Worm (Caenorhabditis elegans) whole organism, L3 larva: ENCODE data around the gene pqn-15.

Source experiments
- R02D3.7 ChIP-seq: fragments of 150-350 bp; optimal IDR thresholded peaks from 2 replicates; lab custom pipeline; 2014; ENCODE audit warnings: missing biosample characterization, missing genetic modification characterization
- ZK546.5 ChIP-seq: sonication (generic microtip); optimal IDR thresholded peaks from 2 replicates; lab custom pipeline; 2017; ENCODE audit warnings: missing biosample characterization, missing genetic modification characterization
- aly-2 ChIP-seq: fragments of 150-350 bp; optimal IDR thresholded peaks from 2 replicates; lab custom pipeline; 2014; ENCODE audit warnings: missing biosample characterization, missing genetic modification characterization
- ama-1 ChIP-seq: fragments of 150-350 bp; optimal IDR thresholded peaks from 2 replicates; lab custom pipeline; 2018
- ceh-28 ChIP-seq: fragments of 150-350 bp; optimal IDR thresholded peaks from 2 replicates; lab custom pipeline; 2014; ENCODE audit warnings: missing biosample characterization, missing genetic modification reagents, missing genetic modification characterization
- ceh-82 ChIP-seq: fragments of 150-350 bp; optimal IDR thresholded peaks from 2 replicates; lab custom pipeline; 2014; ENCODE audit warnings: missing biosample characterization, missing genetic modification characterization
- daf-12 ChIP-seq: fragments of 150-350 bp; optimal IDR thresholded peaks from 2 replicates; lab custom pipeline; 2014; ENCODE audit warnings: missing biosample characterization, missing genetic modification reagents, missing genetic modification characterization
- egl-27 ChIP-seq: sonication (generic microtip); optimal IDR thresholded peaks from 4 replicates; lab custom pipeline; 2017; ENCODE audit warnings: missing biosample characterization, missing genetic modification reagents, missing genetic modification characterization
- egl-5 ChIP-seq: fragments of 150-350 bp; optimal IDR thresholded peaks from 2 replicates; lab custom pipeline; 2017; ENCODE audit warnings: missing biosample characterization, missing genetic modification reagents, missing genetic modification characterization, inconsistent platforms
- elt-1 ChIP-seq: fragments of 150-350 bp; optimal IDR thresholded peaks from 2 replicates; lab custom pipeline; 2014; ENCODE audit warnings: missing biosample characterization, missing genetic modification characterization
- elt-2 ChIP-seq: sonication (generic microtip); optimal IDR thresholded peaks from 2 replicates; lab custom pipeline; 2016; ENCODE audit warnings: missing genetic modification reagents, mild to moderate bottlenecking, missing genetic modification characterization, missing compliant biosample characterization
- elt-3 ChIP-seq, 3 experiments: fragments of 150-350 bp in 1 of 3; sonication (generic microtip) in 2 of 3; optimal IDR thresholded peaks; 2 replicates in 2 of 3; 4 replicates in 1 of 3; lab custom pipeline; 2014 to 2017; ENCODE audit warnings: missing biosample characterization in 3 of 3, missing genetic modification characterization in 3 of 3
- eor-1 ChIP-seq, 2 experiments: fragments of 150-350 bp; optimal IDR thresholded peaks; 2 replicates each; lab custom pipeline; 2014 to 2018; ENCODE audit warnings: missing biosample characterization in 2 of 2, missing genetic modification characterization in 2 of 2
- fkh-10 ChIP-seq: sonication (generic microtip); optimal IDR thresholded peaks from 2 replicates; lab custom pipeline; 2017; ENCODE audit warnings: missing biosample characterization, missing genetic modification reagents, missing genetic modification characterization
- fkh-2 ChIP-seq: fragments of 150-350 bp; optimal IDR thresholded peaks from 2 replicates; lab custom pipeline; 2014; ENCODE audit warnings: missing biosample characterization, missing genetic modification reagents, missing genetic modification characterization
- jun-1 ChIP-seq: fragments of 150-350 bp; optimal IDR thresholded peaks from 2 replicates; lab custom pipeline; 2014; ENCODE audit warnings: missing biosample characterization, missing genetic modification reagents, missing genetic modification characterization
- lin-15B ChIP-seq: fragments of 150-350 bp; optimal IDR thresholded peaks from 2 replicates; lab custom pipeline; 2014; ENCODE audit warnings: missing biosample characterization, missing genetic modification characterization
- lin-39 ChIP-seq: fragments of 150-350 bp; optimal IDR thresholded peaks from 2 replicates; lab custom pipeline; 2018; ENCODE audit warnings: missing biosample characterization, missing genetic modification reagents, missing genetic modification characterization
- lsy-12 ChIP-seq: sonication (generic microtip); optimal IDR thresholded peaks from 2 replicates; lab custom pipeline; 2016; ENCODE audit warnings: mild to moderate bottlenecking, missing genetic modification characterization, missing compliant biosample characterization
- mml-1 ChIP-seq: fragments of 150-350 bp; sonication (generic microtip); optimal IDR thresholded peaks from 3 replicates; lab custom pipeline; 2014; ENCODE audit warnings: missing biosample characterization, missing genetic modification characterization
- nhr-11 ChIP-seq: fragments of 150-350 bp; optimal IDR thresholded peaks from 2 replicates; lab custom pipeline; 2014; ENCODE audit warnings: missing biosample characterization, missing genetic modification characterization
- nhr-12 ChIP-seq: fragments of 150-350 bp; optimal IDR thresholded peaks from 2 replicates; lab custom pipeline; 2014; ENCODE audit warnings: missing biosample characterization, missing genetic modification characterization
- nhr-23 ChIP-seq: fragments of 150-350 bp; optimal IDR thresholded peaks from 2 replicates; lab custom pipeline; 2014; ENCODE audit warnings: missing biosample characterization, missing genetic modification reagents, missing genetic modification characterization
- nhr-25 ChIP-seq: sonication (generic microtip); optimal IDR thresholded peaks from 2 replicates; lab custom pipeline; 2017; ENCODE audit warnings: missing biosample characterization, missing genetic modification characterization
- nhr-28 ChIP-seq: fragments of 150-350 bp; optimal IDR thresholded peaks from 2 replicates; lab custom pipeline; 2014; ENCODE audit warnings: missing biosample characterization, missing genetic modification characterization
- nhr-43 ChIP-seq: sonication (generic microtip); optimal IDR thresholded peaks from 2 replicates; lab custom pipeline; 2016; ENCODE audit warnings: mild to moderate bottlenecking, missing genetic modification characterization, missing compliant biosample characterization; ENCODE audit not compliant: poor library complexity, severe bottlenecking
- nhr-67 ChIP-seq: fragments of 150-350 bp; optimal IDR thresholded peaks from 2 replicates; lab custom pipeline; 2014; ENCODE audit warnings: missing biosample characterization, missing genetic modification characterization
- nhr-77 ChIP-seq: fragments of 150-350 bp; optimal IDR thresholded peaks from 2 replicates; lab custom pipeline; 2014; ENCODE audit warnings: missing biosample characterization, missing genetic modification characterization
- pha-4 ChIP-seq: fragments of 150-350 bp; optimal IDR thresholded peaks from 2 replicates; lab custom pipeline; 2014; ENCODE audit warnings: missing biosample characterization, missing genetic modification reagents, missing genetic modification characterization
- pqm-1 ChIP-seq: fragments of 150-350 bp; optimal IDR thresholded peaks from 2 replicates; lab custom pipeline; 2017; ENCODE audit warnings: missing biosample characterization, missing genetic modification characterization, inconsistent platforms
- sea-2 ChIP-seq: fragments of 150-350 bp; sonication (generic microtip); optimal IDR thresholded peaks from 4 replicates; lab custom pipeline; 2014; ENCODE audit warnings: missing biosample characterization, missing genetic modification reagents, missing genetic modification characterization
- skn-1 ChIP-seq: fragments of 150-350 bp; optimal IDR thresholded peaks from 2 replicates; lab custom pipeline; 2014; ENCODE audit warnings: missing biosample characterization, missing genetic modification characterization
- snpc-4 ChIP-seq: fragments of 150-350 bp; optimal IDR thresholded peaks from 2 replicates; lab custom pipeline; 2014; ENCODE audit warnings: missing biosample characterization, missing genetic modification characterization
- unc-39 ChIP-seq: sonication (generic microtip); optimal IDR thresholded peaks from 4 replicates; lab custom pipeline; 2017; ENCODE audit warnings: missing biosample characterization, missing genetic modification characterization
- unc-62 ChIP-seq: fragments of 150-350 bp; sonication (generic microtip); optimal IDR thresholded peaks from 4 replicates; lab custom pipeline; 2014; ENCODE audit warnings: missing biosample characterization, missing genetic modification reagents, missing genetic modification characterization
- zag-1 ChIP-seq: fragments of 150-350 bp; optimal IDR thresholded peaks from 2 replicates; lab custom pipeline; 2014; ENCODE audit warnings: missing biosample characterization, missing genetic modification characterization
- ztf-11 ChIP-seq: fragments of 150-350 bp; optimal IDR thresholded peaks from 2 replicates; lab custom pipeline; 2014; ENCODE audit warnings: missing biosample characterization, missing genetic modification characterization

Gene pqn-15

ce11 chrX:4283989-4284388, 22.8 kb downstream of the pqn-15 start, which contains the start of gene ets-10:
ets-10 (plus strand) TSS chrX:4284189.
- no peak for TF ChIP-seq sea-2 (GFP tag; lab: Kevin White, UChicago)
- no peak for TF ChIP-seq ama-1
- TF ChIP-seq unc-62 (GFP tag; lab: Kevin White, UChicago), result no peak
- TF ChIP-seq unc-39 (tag; lab: Kevin White, UChicago), result no peak
- TF ChIP-seq egl-27 (tag; lab: Kevin White, UChicago), result no peak
- no peak for TF ChIP-seq nhr-11
- no peak for TF ChIP-seq jun-1 (tag; lab: Kevin White, UChicago)
- TF ChIP-seq egl-5 (tag; lab: Kevin White, UChicago), result no peak
- no peak for TF ChIP-seq aly-2 (tag; lab: Kevin White, UChicago)
- TF ChIP-seq nhr-67, result no peak
- TF ChIP-seq nhr-25 (tag; lab: Kevin White, UChicago), result no peak
- no peak for TF ChIP-seq fkh-2
- no peak for TF ChIP-seq ceh-28 (tag; lab: Kevin White, UChicago)
- TF ChIP-seq elt-1 (tag; lab: Kevin White, UChicago), result no peak
- TF ChIP-seq fkh-10 (GFP tag; lab: Kevin White, UChicago), result no peak
- no peak for TF ChIP-seq elt-3 (tag; optimal IDR thresholded peaks at IDR 0.05; lab: Kevin White, UChicago)
- TF ChIP-seq daf-12 (tag; lab: Kevin White, UChicago), result no peak
- no peak for TF ChIP-seq R02D3.7 (tag; lab: Kevin White, UChicago)
- TF ChIP-seq pqm-1 (tag; lab: Kevin White, UChicago), result peak; percentile 34
- TF ChIP-seq nhr-77 (tag; lab: Kevin White, UChicago), result no peak
- no peak for TF ChIP-seq ztf-11 (tag; lab: Kevin White, UChicago)
- TF ChIP-seq ceh-82 (tag; lab: Kevin White, UChicago), result no peak
- TF ChIP-seq lsy-12 (tag; lab: Kevin White, UChicago), result no peak
- no peak for TF ChIP-seq lin-39 (tag; lab: Kevin White, UChicago)
- no peak for TF ChIP-seq eor-1 (tag; optimal IDR thresholded peaks at IDR 0.05; lab: Kevin White, UChicago)
- no peak for TF ChIP-seq nhr-28
- TF ChIP-seq elt-2 (tag; lab: Kevin White, UChicago), result peak; percentile 39
- no peak for TF ChIP-seq nhr-43 (tag; lab: Kevin White, UChicago)
- TF ChIP-seq nhr-23 (tag; lab: Kevin White, UChicago), result no peak
- TF ChIP-seq skn-1, result peak; percentile 9
- TF ChIP-seq ZK546.5 (tag; lab: Kevin White, UChicago), result no peak
- TF ChIP-seq zag-1, result no peak
- peak; percentile 37 for TF ChIP-seq pha-4 (tag; lab: Kevin White, UChicago)

- TF ChIP-seq elt-2 (tag; lab: Kevin White, UChicago) (peak; percentile 68), snpc-4 (tag; lab: Kevin White, UChicago) (no peak), pha-4 (tag; lab: Kevin White, UChicago) (peak; percentile 57), pqm-1 (tag; lab: Kevin White, UChicago) (peak; percentile 82)
- TF ChIP-seq, all 47 proteins: peak for 3
Observed at ce11 chrX:4282380-4282779, 24.4 kb downstream of the pqn-15 start, which contains the start of gene C52B9.19. C52B9.19 (plus strand) TSS chrX:4282555.

ce11 chrX:4279294-4279782, 27.4 kb downstream of the pqn-15 start, which contains the start of the genes twk-28 and ets-9:
twk-28 (minus strand) TSS chrX:4279344.
ets-9 (plus strand) TSS chrX:4279703.
- TF ChIP-seq aly-2 (tag; lab: Kevin White, UChicago) (no peak), ZK546.5 (tag; lab: Kevin White, UChicago) (no peak)

ce11 chrX:4274116-4274515, 32.6 kb downstream of the pqn-15 start, which contains the start of gene mec-18:
mec-18 (minus strand) TSS chrX:4274216.
- TF ChIP-seq ama-1, result no peak
- TF ChIP-seq pqm-1 (tag; lab: Kevin White, UChicago), result no peak
- no peak for TF ChIP-seq nhr-23 (tag; lab: Kevin White, UChicago)
- no peak for TF ChIP-seq lin-15B (tag; lab: Kevin White, UChicago)
- no peak for TF ChIP-seq nhr-12
- no peak for TF ChIP-seq ceh-82 (tag; lab: Kevin White, UChicago)
- TF ChIP-seq mml-1 (tag; lab: Kevin White, UChicago), result no peak
- TF ChIP-seq elt-2 (tag; lab: Kevin White, UChicago), result no peak
